Fruit fly (Drosophila melanogaster): ENCODE data around the gene Obp69a.
A peak's percentile ranks its signal among the peaks of the same experiment; 100 is the strongest.

Obp69a gene

DNA sequence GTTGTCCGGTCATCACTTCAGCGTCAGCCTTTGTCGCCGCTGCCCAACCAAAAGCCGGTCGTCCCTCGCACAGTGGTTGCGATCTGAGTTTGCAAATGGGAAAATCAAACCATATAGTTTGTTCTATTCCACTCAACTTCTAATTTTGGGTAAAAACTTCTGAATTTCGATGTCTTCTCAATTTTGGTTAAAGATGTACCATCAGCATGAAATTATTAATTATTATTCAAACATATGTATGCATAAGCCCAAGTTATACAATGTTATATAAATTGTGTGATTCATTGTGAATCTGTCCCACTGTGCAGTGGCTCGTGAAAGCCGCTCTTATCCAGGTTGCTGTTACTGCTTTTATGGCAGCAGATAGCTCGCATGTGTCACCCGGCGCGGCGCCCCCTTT lies 46.6 kb downstream of the Obp69a start (continued):
- TF ChIP-seq CG33557 (GFP tag; optimal IDR thresholded peaks at IDR 0.05), result peak; percentile 31
- peak; percentile 12 for TF ChIP-seq CG8924 (tag; optimal IDR thresholded peaks at IDR 0.05)
- TF ChIP-seq CG17829 (tag; optimal IDR thresholded peaks at IDR 0.05), result peak; percentile 28
- peak; percentile 68 for TF ChIP-seq sens (GFP tag)
- TF ChIP-seq row (GFP tag; IDR thresholded peaks at IDR 0.05), result peak; percentile 59; the same call in 2 of the 3 replicates
- TF ChIP-seq CoRest (tag; optimal IDR thresholded peaks at IDR 0.05), result peak; percentile 3
- peak; percentile 10 for TF ChIP-seq Oli (tag; optimal IDR thresholded peaks at IDR 0.05)
- peak; percentile 9 for TF ChIP-seq phol (tag; optimal IDR thresholded peaks at IDR 0.05)
- TF ChIP-seq Max (GFP tag; optimal IDR thresholded peaks at IDR 0.05), result no peak
- peak; percentile 64 for TF ChIP-seq dmrt11E (tag; optimal IDR thresholded peaks at IDR 0.05)
- no peak for TF ChIP-seq fd102C (GFP tag; optimal IDR thresholded peaks at IDR 0.05)
- TF ChIP-seq CG4424 (GFP tag; optimal IDR thresholded peaks at IDR 0.05), result peak; percentile 1
- TF ChIP-seq CG15514 (GFP tag; optimal IDR thresholded peaks at IDR 0.05), result no peak
- TF ChIP-seq bsh (GFP tag; optimal IDR thresholded peaks at IDR 0.05), result peak; percentile 20 to 47

- peak; percentile 62 for TF ChIP-seq CG18262 (tag; optimal IDR thresholded peaks at IDR 0.05)
- TF ChIP-seq Lim3 (GFP tag; IDR thresholded peaks at IDR 0.05), result no peak
- TF ChIP-seq CG12391 (tag; optimal IDR thresholded peaks at IDR 0.05), result peak; percentile 36
- peak; percentile 26; the same call in 1 of the 2 replicates for TF ChIP-seq CG17328 (GFP tag; IDR thresholded peaks at IDR 0.05)
- TF ChIP-seq Fer2 (tag; optimal IDR thresholded peaks at IDR 0.05), result no peak
- TF ChIP-seq CG6254 (GFP tag; optimal IDR thresholded peaks at IDR 0.05), result peak; percentile 63
- TF ChIP-seq Xrp1 (GFP tag; IDR thresholded peaks at IDR 0.05), result peak; percentile 39; the same call in 1 of the 2 replicates
- peak; percentile 6 for TF ChIP-seq CG33557 (GFP tag; optimal IDR thresholded peaks at IDR 0.05)
- TF ChIP-seq CG17829 (tag; optimal IDR thresholded peaks at IDR 0.05), result peak; percentile 33
- peak; percentile 46 for TF ChIP-seq zen (tag; optimal IDR thresholded peaks at IDR 0.05)
- TF ChIP-seq C15 (GFP tag; IDR thresholded peaks at IDR 0.05), result no peak
- peak; percentile 7 for TF ChIP-seq grau (tag; optimal IDR thresholded peaks at IDR 0.05)
- TF ChIP-seq row (GFP tag; IDR thresholded peaks at IDR 0.05), result peak; percentile 22; the same call in 1 of the 3 replicates
- TF ChIP-seq ara (GFP tag; IDR thresholded peaks at IDR 0.05), result 0 out of 2 replicates have a peak, but pooled peaks have one; percentile 35
- TF ChIP-seq Antp (GFP tag; optimal IDR thresholded peaks at IDR 0.05), result no peak
- TF ChIP-seq CG11247 (GFP tag; IDR thresholded peaks at IDR 0.05), result no peak
- peak; percentile 17 for TF ChIP-seq CG12104 (GFP tag; optimal IDR thresholded peaks at IDR 0.05)
- peak; percentile 37 for TF ChIP-seq gem (tag; optimal IDR thresholded peaks at IDR 0.05)
- no peak for TF ChIP-seq scrt (GFP tag; optimal IDR thresholded peaks at IDR 0.05)
- no peak for TF ChIP-seq Nf-YC (tag; optimal IDR thresholded peaks at IDR 0.05)
- no peak for TF ChIP-seq br (optimal IDR thresholded peaks at IDR 0.05)
- TF ChIP-seq CG13624 (GFP tag; optimal IDR thresholded peaks at IDR 0.05), result no peak
- TF ChIP-seq CG10979 (tag; optimal IDR thresholded peaks at IDR 0.05), result peak; percentile 83
- TF ChIP-seq CG15696 (tag; optimal IDR thresholded peaks at IDR 0.05), result peak; percentile 67
- no peak for TF ChIP-seq Rfx (GFP tag; IDR thresholded peaks at IDR 0.05)
- TF ChIP-seq CG10654 (GFP tag; optimal IDR thresholded peaks at IDR 0.05), result no peak
- no peak for TF ChIP-seq crc (GFP tag; optimal IDR thresholded peaks at IDR 0.05)
- peak; percentile 64 for TF ChIP-seq CG10267 (tag; optimal IDR thresholded peaks at IDR 0.05)
- no peak for TF ChIP-seq nom (GFP tag; optimal IDR thresholded peaks at IDR 0.05)
- TF ChIP-seq Dip3 (GFP tag; optimal IDR thresholded peaks at IDR 0.05), result no peak
- no peak for TF ChIP-seq slbo (GFP tag; IDR thresholded peaks at IDR 0.05)
- TF ChIP-seq B-H1 (GFP tag; IDR thresholded peaks at IDR 0.05), result no peak
- peak; percentile 74 for TF ChIP-seq CG14710 (tag; optimal IDR thresholded peaks at IDR 0.05)
- no peak for TF ChIP-seq prd (optimal IDR thresholded peaks at IDR 0.05)
- 0 out of 3 replicates have a peak, but pooled peaks have one; percentile 13 for TF ChIP-seq prd (GFP tag; IDR thresholded peaks at IDR 0.05)
- no peak for TF ChIP-seq da (GFP tag; optimal IDR thresholded peaks at IDR 0.05)
- no peak for TF ChIP-seq CG43689 (GFP tag; IDR thresholded peaks at IDR 0.05)
- peak; percentile 38 for TF ChIP-seq Sox100B (GFP tag; optimal IDR thresholded peaks at IDR 0.05)
- no peak for TF ChIP-seq CG8089 (GFP tag; optimal IDR thresholded peaks at IDR 0.05)
Measured at dm6 chr3L:12444040-12444439, 48.1 kb downstream of the Obp69a start.
